Fruit fly (Drosophila melanogaster) whole organism, embryonic: ENCODE data around the gene PNPase.

Source experiments
- Blimp-1 ChIP-seq: fragments of 200-800 bp; sonication (Bioruptor generic); optimal IDR thresholded peaks from 3 replicates; lab custom pipeline; 2018; ENCODE audit warnings: missing biosample characterization, missing genetic modification characterization, mild to moderate bottlenecking, moderate library complexity, missing genetic modification reagents
- CG10321 ChIP-seq: fragments of 200-800 bp; sonication (Bioruptor generic); IDR thresholded peaks from 2 replicates; pipeline ENCODE4 v1.3.6; 2022; ENCODE audit warnings: missing biosample characterization, missing genetic modification characterization
- CG12071 ChIP-seq: fragments of 200-800 bp; sonication (Bioruptor generic); optimal IDR thresholded peaks from 3 replicates; lab custom pipeline; 2018; ENCODE audit warnings: missing biosample characterization, mild to moderate bottlenecking, missing genetic modification characterization
- CG12391 ChIP-seq: fragments of 200-800 bp; sonication (Bioruptor generic); optimal IDR thresholded peaks from 3 replicates; lab custom pipeline; 2018; ENCODE audit warnings: missing biosample characterization, mild to moderate bottlenecking, missing genetic modification characterization, moderate library complexity
- CG14667 ChIP-seq: fragments of 200-800 bp; sonication (Bioruptor generic); IDR thresholded peaks from 2 replicates; pipeline ENCODE4 v1.3.6; 2022; ENCODE audit warnings: missing biosample characterization, missing genetic modification characterization
- CG1529 ChIP-seq: fragments of 200-800 bp; sonication (Bioruptor generic); optimal IDR thresholded peaks from 3 replicates; lab custom pipeline; 2018; ENCODE audit warnings: missing biosample characterization, missing genetic modification characterization
- CG15514 ChIP-seq: fragments of 200-800 bp; sonication (Bioruptor generic); optimal IDR thresholded peaks from 3 replicates; lab custom pipeline; 2017; ENCODE audit warnings: missing biosample characterization, missing genetic modification characterization, mild to moderate bottlenecking, moderate library complexity, missing genetic modification reagents
- CG17568 ChIP-seq: fragments of 200-800 bp; sonication (Bioruptor generic); optimal IDR thresholded peaks from 2 replicates; lab custom pipeline; 2018; ENCODE audit warnings: missing biosample characterization, mild to moderate bottlenecking, missing genetic modification characterization, moderate library complexity
- CG18011 ChIP-seq: fragments of 200-800 bp; sonication (Bioruptor generic); optimal IDR thresholded peaks from 2 replicates; lab custom pipeline; 2017; ENCODE audit warnings: missing biosample characterization, missing genetic modification characterization, mild to moderate bottlenecking, moderate library complexity, missing genotype
- CG1832 ChIP-seq: fragments of 200-800 bp; sonication (Bioruptor generic); optimal IDR thresholded peaks from 2 replicates; lab custom pipeline; 2017; ENCODE audit warnings: missing biosample characterization, mild to moderate bottlenecking, missing genetic modification characterization, inconsistent platforms
- CG2116 ChIP-seq: fragments of 200-800 bp; sonication (Bioruptor generic); optimal IDR thresholded peaks from 3 replicates; lab custom pipeline; 2018; ENCODE audit warnings: missing biosample characterization, mild to moderate bottlenecking, missing genetic modification characterization
- CG2199 ChIP-seq: fragments of 200-800 bp; sonication (Bioruptor generic); IDR thresholded peaks from 3 replicates; pipeline ENCODE4 v1.3.6; 2022; ENCODE audit warnings: missing biosample characterization, missing genetic modification characterization
- CG43689 ChIP-seq: fragments of 200-800 bp; sonication (Bioruptor generic); IDR thresholded peaks from 2 replicates; pipeline ENCODE4 v1.3.6; 2022; ENCODE audit warnings: missing biosample characterization, missing genetic modification characterization
- CG4424 ChIP-seq: fragments of 200-800 bp; sonication (Bioruptor generic); optimal IDR thresholded peaks from 3 replicates; lab custom pipeline; 2016; ENCODE audit warnings: missing biosample characterization, missing genetic modification characterization
- CG9437 ChIP-seq: fragments of 200-800 bp; sonication (Bioruptor generic); optimal IDR thresholded peaks from 2 replicates; lab custom pipeline; 2018; ENCODE audit warnings: missing biosample characterization, mild to moderate bottlenecking, missing genetic modification characterization
- E2f1 ChIP-seq: fragments of 200-800 bp; sonication (Bioruptor generic); IDR thresholded peaks from 2 replicates; pipeline ENCODE4 v1.3.6; 2022; ENCODE audit warnings: missing biosample characterization, missing genetic modification characterization
- Eip74EF ChIP-seq, 2 experiments: fragments of 200-800 bp in 1 of 2; fragments of >200 bp in 1 of 2; sonication (Bioruptor generic) in 1 of 2; optimal IDR thresholded peaks; 2 replicates each; lab custom pipeline; 2017 to 2019; ENCODE audit warnings: missing biosample characterization in 2 of 2, missing genetic modification characterization in 2 of 2, mild to moderate bottlenecking in 1 of 2, moderate library complexity in 1 of 2
- HmgD ChIP-seq: fragments of 200-800 bp; sonication (Bioruptor generic); optimal IDR thresholded peaks from 3 replicates; lab custom pipeline; 2016; ENCODE audit warnings: missing biosample characterization, missing genetic modification characterization
- Hmr ChIP-seq: fragments of 200-800 bp; sonication (Bioruptor generic); optimal IDR thresholded peaks from 3 replicates; lab custom pipeline; 2017; ENCODE audit warnings: mild to moderate bottlenecking, missing biosample characterization, missing genetic modification reagents, missing genetic modification characterization
- Hr78 ChIP-seq, 2 experiments: fragments of 200-800 bp in 1 of 2; fragments of >200 bp in 1 of 2; sonication (Bioruptor generic) in 1 of 2; optimal IDR thresholded peaks; 2 replicates each; lab custom pipeline; 2017 to 2019; ENCODE audit warnings: missing biosample characterization in 2 of 2, missing genetic modification characterization in 2 of 2, mild to moderate bottlenecking in 1 of 2, moderate library complexity in 1 of 2
- MESR4 ChIP-seq: fragments of 200-800 bp; sonication (Bioruptor generic); optimal IDR thresholded peaks from 2 replicates; lab custom pipeline; 2018; ENCODE audit warnings: missing biosample characterization, mild to moderate bottlenecking, missing genetic modification characterization, moderate library complexity
- Oaz ChIP-seq: fragments of 200-800 bp; sonication (Bioruptor generic); IDR thresholded peaks from 2 replicates; pipeline ENCODE4 v1.3.6; 2022; ENCODE audit warnings: missing biosample characterization, missing genetic modification characterization
- Rfx ChIP-seq: fragments of 200-800 bp; sonication (Bioruptor generic); IDR thresholded peaks from 2 replicates; pipeline ENCODE4 v1.3.6; 2022; ENCODE audit warnings: missing biosample characterization, missing genetic modification characterization
- Spps ChIP-seq: fragments of 200-800 bp; sonication (Bioruptor generic); optimal IDR thresholded peaks from 2 replicates; lab custom pipeline; 2018; ENCODE audit warnings: missing biosample characterization, mild to moderate bottlenecking, missing genetic modification characterization
- TFAM ChIP-seq: fragments of 200-800 bp; sonication (Bioruptor generic); optimal IDR thresholded peaks from 2 replicates; lab custom pipeline; 2017; ENCODE audit warnings: missing biosample characterization, missing genetic modification characterization, inconsistent platforms
- Taf1 ChIP-seq: fragments of 200-800 bp; sonication (Bioruptor generic); IDR thresholded peaks from 2 replicates; pipeline ENCODE4 v1.3.6; 2022; ENCODE audit warnings: missing biosample characterization, missing genetic modification characterization
- bab2 ChIP-seq: fragments of 200-800 bp; sonication (Bioruptor generic); optimal IDR thresholded peaks from 2 replicates; lab custom pipeline; 2016; ENCODE audit warnings: missing biosample characterization, missing genetic modification characterization
- btn ChIP-seq: fragments of 200-800 bp; sonication (Bioruptor generic); optimal IDR thresholded peaks from 2 replicates; lab custom pipeline; 2016; ENCODE audit warnings: missing biosample characterization, missing genetic modification characterization
- da ChIP-seq: fragments of 200-800 bp; sonication (Bioruptor generic); optimal IDR thresholded peaks from 2 replicates; lab custom pipeline; 2016; ENCODE audit warnings: missing biosample characterization, missing genetic modification characterization
- dmrt99B ChIP-seq: fragments of 200-800 bp; sonication (Bioruptor generic); optimal IDR thresholded peaks from 2 replicates; lab custom pipeline; 2018; ENCODE audit warnings: missing biosample characterization, mild to moderate bottlenecking, missing genetic modification characterization, moderate library complexity
- dysf ChIP-seq: fragments of 200-800 bp; sonication (Bioruptor generic); IDR thresholded peaks from 3 replicates; pipeline ENCODE4 v1.3.6; 2022; ENCODE audit warnings: missing biosample characterization, missing genetic modification characterization
- eyg ChIP-seq: fragments of 200-800 bp; sonication (Bioruptor generic); optimal IDR thresholded peaks from 3 replicates; lab custom pipeline; 2016; ENCODE audit warnings: missing biosample characterization, missing genetic modification characterization
- gce ChIP-seq: fragments of 200-800 bp; sonication (Bioruptor generic); IDR thresholded peaks from 3 replicates; pipeline ENCODE4 v1.3.6; 2022; ENCODE audit warnings: missing biosample characterization, missing genetic modification characterization
- hth ChIP-seq: fragments of >200 bp; optimal IDR thresholded peaks from 2 replicates; lab custom pipeline; 2017; ENCODE audit warnings: inconsistent platforms
- lilli ChIP-seq: fragments of 200-800 bp; sonication (Bioruptor generic); optimal IDR thresholded peaks from 3 replicates; lab custom pipeline; 2016; ENCODE audit warnings: missing biosample characterization, missing genetic modification characterization
- lmd ChIP-seq: fragments of 200-800 bp; sonication (Bioruptor generic); IDR thresholded peaks from 2 replicates; pipeline ENCODE4 v1.3.6; 2022; ENCODE audit warnings: missing biosample characterization, missing genetic modification characterization
- mam ChIP-seq: fragments of 200-800 bp; sonication (Bioruptor generic); optimal IDR thresholded peaks from 3 replicates; lab custom pipeline; 2016; ENCODE audit warnings: missing biosample characterization, missing genetic modification characterization
- pho ChIP-seq: fragments of 200-800 bp; sonication (Bioruptor generic); optimal IDR thresholded peaks from 2 replicates; lab custom pipeline; 2016; ENCODE audit warnings: missing biosample characterization, missing genetic modification characterization
- pzg ChIP-seq: fragments of 200-800 bp; sonication (Bioruptor generic); optimal IDR thresholded peaks from 3 replicates; lab custom pipeline; 2018; ENCODE audit warnings: missing biosample characterization, mild to moderate bottlenecking, missing genetic modification characterization, moderate library complexity
- repo ChIP-seq: fragments of 200-800 bp; sonication (Bioruptor generic); optimal IDR thresholded peaks from 2 replicates; lab custom pipeline; 2016; ENCODE audit warnings: missing biosample characterization, missing genetic modification characterization
- rib ChIP-seq: fragments of 200-800 bp; sonication (Bioruptor generic); IDR thresholded peaks from 2 replicates; pipeline ENCODE4 v1.3.6; 2022; ENCODE audit warnings: missing biosample characterization, missing genetic modification characterization
- ro ChIP-seq: fragments of 200-800 bp; sonication (Bioruptor generic); IDR thresholded peaks from 2 replicates; pipeline ENCODE4 v1.3.6; 2022; ENCODE audit warnings: missing biosample characterization, missing genetic modification characterization
- scrt ChIP-seq: fragments of 200-800 bp; sonication (Bioruptor generic); optimal IDR thresholded peaks from 2 replicates; lab custom pipeline; 2018; ENCODE audit warnings: missing biosample characterization, mild to moderate bottlenecking, missing genetic modification characterization, moderate library complexity
- sim ChIP-seq: fragments of 200-800 bp; sonication (Bioruptor generic); IDR thresholded peaks from 2 replicates; pipeline ENCODE4 v1.3.6; 2022; ENCODE audit warnings: missing biosample characterization, missing genetic modification characterization
- sqz ChIP-seq: fragments of 200-800 bp; sonication (Bioruptor generic); optimal IDR thresholded peaks from 3 replicates; lab custom pipeline; 2018; ENCODE audit warnings: missing biosample characterization, mild to moderate bottlenecking, missing genetic modification characterization
- tll ChIP-seq, 2 experiments: fragments of 200-800 bp in 1 of 2; fragments of >200 bp in 1 of 2; sonication (Bioruptor generic) in 1 of 2; optimal IDR thresholded peaks; 2 replicates each; lab custom pipeline; 2017 to 2019; ENCODE audit warnings: missing biosample characterization in 2 of 2, missing genetic modification characterization in 2 of 2, mild to moderate bottlenecking in 1 of 2, moderate library complexity in 1 of 2
- ttk ChIP-seq: fragments of 200-800 bp; sonication (Bioruptor generic); IDR thresholded peaks from 2 replicates; pipeline ENCODE4 v2.1.2; 2022; ENCODE audit warnings: missing biosample characterization, missing genetic modification characterization
- tup ChIP-seq: fragments of 200-800 bp; sonication (Bioruptor generic); optimal IDR thresholded peaks from 2 replicates; lab custom pipeline; 2016; ENCODE audit warnings: missing biosample characterization, mild to moderate bottlenecking, missing genetic modification characterization, moderate library complexity
- zfh1 ChIP-seq: fragments of 200-800 bp; sonication (Bioruptor generic); IDR thresholded peaks from 3 replicates; pipeline ENCODE4 v1.3.6; 2022; ENCODE audit warnings: missing biosample characterization, missing genetic modification characterization
- zfh2 ChIP-seq: fragments of 200-800 bp; sonication (Bioruptor generic); optimal IDR thresholded peaks from 2 replicates; lab custom pipeline; 2016; ENCODE audit warnings: missing biosample characterization, missing genetic modification characterization

The PNPase gene

DNA sequence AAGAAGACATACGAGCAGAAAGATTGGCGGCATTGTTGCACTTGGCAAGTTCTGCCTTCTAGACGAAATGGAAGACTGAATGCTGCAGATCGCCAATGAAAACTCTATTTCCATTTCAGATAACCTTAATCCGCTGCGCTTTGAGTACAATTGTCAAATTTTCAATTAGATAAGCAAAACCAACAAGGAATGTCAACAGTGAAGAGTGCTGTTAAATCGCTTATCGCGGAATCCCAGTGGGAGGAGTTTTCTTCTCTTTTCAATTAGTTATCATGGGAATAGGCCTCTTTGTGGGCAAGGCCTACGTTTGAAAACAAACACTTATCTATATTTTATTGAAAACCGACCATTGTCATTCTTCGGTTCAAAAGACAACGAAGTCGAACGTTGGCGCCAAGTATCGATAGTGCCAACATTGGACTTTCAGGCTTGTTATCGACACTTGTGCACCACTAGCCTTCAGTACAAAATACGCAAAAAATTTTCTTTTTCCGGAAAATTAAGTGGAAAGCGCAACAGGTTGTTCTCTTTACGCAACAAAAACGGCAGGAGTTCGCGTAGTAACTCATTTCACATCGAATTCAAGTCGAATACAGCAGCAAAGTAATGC is 9.9 kb downstream of the PNPase start, which contains the start of the genes Ugt35D1 and Gcn2 (continued):
- TF ChIP-seq CG15514 (GFP tag; lab: Kevin White, UChicago) = peak; percentile 26
- TF ChIP-seq zfh1 (GFP tag; lab: Robert Waterston, UW) = peak; percentile 74; the same call in 2 of the 3 replicates
- TF ChIP-seq CG2199 (GFP tag; lab: Robert Waterston, UW) = 0 out of 3 replicates have a peak, but pooled peaks have one; percentile 59
- no peak for TF ChIP-seq Hmr (GFP tag; lab: Kevin White, UChicago)
- no peak for TF ChIP-seq btn
- peak; percentile 22 for TF ChIP-seq tup (GFP tag; lab: Kevin White, UChicago)
- no peak for TF ChIP-seq da
- TF ChIP-seq E2f1 (GFP tag; lab: Robert Waterston, UW) = peak; percentile 27; the same call in 1 of the 2 replicates
- TF ChIP-seq sim = peak; percentile 74
- TF ChIP-seq mam (GFP tag; lab: Kevin White, UChicago) = no peak
- no peak for TF ChIP-seq HmgD (GFP tag; lab: Kevin White, UChicago)
- peak; percentile 62 for TF ChIP-seq Spps
- TF ChIP-seq CG14667 = no peak
- TF ChIP-seq pzg = peak; percentile 37
- no peak for TF ChIP-seq lmd (GFP tag; lab: Robert Waterston, UW)
- TF ChIP-seq Rfx (GFP tag; lab: Robert Waterston, UW) = peak; percentile 42; the same call in 1 of the 2 replicates
- no peak for TF ChIP-seq CG10321 (GFP tag; lab: Robert Waterston, UW)
- no peak for TF ChIP-seq zfh2 (GFP tag; lab: Kevin White, UChicago)
- no peak for TF ChIP-seq rib (GFP tag; lab: Robert Waterston, UW)
- no peak for TF ChIP-seq ttk (GFP tag; lab: Robert Waterston, UW)
- no peak for TF ChIP-seq Taf1 (GFP tag; lab: Robert Waterston, UW)
- TF ChIP-seq scrt (GFP tag; lab: Kevin White, UChicago) = peak; percentile 53
- peak; percentile 25 for TF ChIP-seq TFAM (GFP tag; lab: Kevin White, UChicago)
- no peak for TF ChIP-seq CG4424
- peak; percentile 63 for TF ChIP-seq CG1529 (GFP tag; lab: Kevin White, UChicago)
- TF ChIP-seq CG43689 (GFP tag; lab: Robert Waterston, UW) = no peak
- TF ChIP-seq sqz (GFP tag; lab: Kevin White, UChicago) = no peak
- TF ChIP-seq dysf (GFP tag; lab: Robert Waterston, UW) = no peak
- TF ChIP-seq hth (lab: Kevin White, UChicago) = no peak
- TF ChIP-seq tll (GFP tag; optimal IDR thresholded peaks at IDR 0.05; lab: Kevin White, UChicago) = no peak
- no peak for TF ChIP-seq lilli
- no peak for TF ChIP-seq repo (GFP tag; lab: Kevin White, UChicago)
- TF ChIP-seq gce (GFP tag; lab: Robert Waterston, UW) = peak; percentile 77; the same call in 2 of the 3 replicates
- TF ChIP-seq MESR4 (GFP tag; lab: Kevin White, UChicago) = peak; percentile 5
- TF ChIP-seq pho = no peak
- peak; percentile 82 for TF ChIP-seq bab2 (GFP tag; lab: Kevin White, UChicago)
- no peak for TF ChIP-seq CG1832 (GFP tag; lab: Kevin White, UChicago)
- no peak for TF ChIP-seq ro (GFP tag; lab: Robert Waterston, UW)
- no peak for TF ChIP-seq Hr78 (GFP tag; optimal IDR thresholded peaks at IDR 0.05; lab: Kevin White, UChicago)
- TF ChIP-seq CG12391 (tag; lab: Kevin White, UChicago) = no peak
- peak; percentile 48 for TF ChIP-seq CG12071 (GFP tag; lab: Kevin White, UChicago)
- TF ChIP-seq dmrt99B = no peak
- TF ChIP-seq CG2116 (GFP tag; lab: Kevin White, UChicago) = peak; percentile 70
- peak; percentile 65 for TF ChIP-seq Blimp-1 (GFP tag; lab: Kevin White, UChicago)
- no peak for TF ChIP-seq Eip74EF (GFP tag; optimal IDR thresholded peaks at IDR 0.05; lab: Kevin White, UChicago)
- TF ChIP-seq CG17568 = no peak
- no peak for TF ChIP-seq Oaz
- TF ChIP-seq CG18011 (GFP tag; lab: Kevin White, UChicago) = no peak
- no peak for TF ChIP-seq CG9437
- TF ChIP-seq eyg (GFP tag; lab: Kevin White, UChicago) = no peak
